Worm (Caenorhabditis elegans): ENCODE data around the gene nhl-3.
"Not testable (repeated sequence)": the region's sequence is repeated elsewhere in the genome, so short reads cannot be mapped to it uniquely, and the experiment has no call there.

The nhl-3 gene

ce11 chrII:601305-601704 lies 615 bp downstream of the nhl-3 start (continued):
- TF ChIP-seq nhr-20 (tag; optimal IDR thresholded peaks at IDR 0.05) (peak; percentile 29), tlp-1 (tag; optimal IDR thresholded peaks at IDR 0.05) (no peak), lin-14 (GFP tag; optimal IDR thresholded peaks at IDR 0.05) (peak; percentile 71), ceh-90 (tag; optimal IDR thresholded peaks at IDR 0.05) (no peak), lin-13 (GFP tag; optimal IDR thresholded peaks at IDR 0.05) (peak; percentile 38)

- TF ChIP-seq efl-1 (optimal IDR thresholded peaks at IDR 0.05) (no peak), efl-1 (GFP tag; optimal IDR thresholded peaks at IDR 0.05 in 1 of 2) (peak in 1 of 2 experiments; percentile 49), fos-1 (tag; optimal IDR thresholded peaks at IDR 0.05) (no peak)
Observed at ce11 chrII:596702-597101, 5.2 kb downstream of the nhl-3 start.

ce11 chrII:593221-593620 lies 8.7 kb downstream of the nhl-3 start, which contains the start of gene W08F4.1:
TSS of gene W08F4.1 (plus strand) at chrII:593521.
- not testable (repeated sequence) for TF ChIP-seq nhr-237, nhr-28, nhr-11 (tag; optimal IDR thresholded peaks at IDR 0.05)

ce11 chrII:591110-591509 lies 10.8 kb downstream of the nhl-3 start, which contains the start of gene W08F4.10:
TSS of gene W08F4.10 (minus strand) at chrII:591210.
- TF ChIP-seq grh-1 (GFP tag; IDR thresholded peaks at IDR 0.05) (no peak), efl-1 (optimal IDR thresholded peaks at IDR 0.05) (no peak), efl-1 (GFP tag; optimal IDR thresholded peaks at IDR 0.05 in 1 of 2) (peak in 1 of 2 experiments; percentile 13), zip-4 (GFP tag; optimal IDR thresholded peaks at IDR 0.05) (no peak)

ce11 chrII:587533-587932 lies 14.4 kb downstream of the nhl-3 start, which contains the start of gene fbxb-34:
TSS of gene fbxb-34 (plus strand) at chrII:587833.
- TF ChIP-seq F16B12.6 (tag; optimal IDR thresholded peaks at IDR 0.05), result no peak
- TF ChIP-seq fkh-4 (tag; optimal IDR thresholded peaks at IDR 0.05; ENCODE audit: borderline replicate concordance), result no peak
- no peak for TF ChIP-seq isw-1 (GFP tag; IDR thresholded peaks at IDR 0.05)
- no peak for TF ChIP-seq sptf-1 (tag; optimal IDR thresholded peaks at IDR 0.05)
- TF ChIP-seq elt-3 (tag; optimal IDR thresholded peaks at IDR 0.05), result no peak
- TF ChIP-seq ceh-88 (GFP tag; IDR thresholded peaks at IDR 0.05), result no peak
- no peak for TF ChIP-seq lin-13 (GFP tag; optimal IDR thresholded peaks at IDR 0.05)
- no peak for TF ChIP-seq snpc-4 (tag; optimal IDR thresholded peaks at IDR 0.05)
- no peak for TF ChIP-seq nhr-20 (tag; optimal IDR thresholded peaks at IDR 0.05)
- no peak for TF ChIP-seq hlh-17 (GFP tag; optimal IDR thresholded peaks at IDR 0.05; ENCODE audit: borderline replicate concordance)
- TF ChIP-seq blmp-1 (tag; optimal IDR thresholded peaks at IDR 0.05), result no peak
- TF ChIP-seq pax-3 (tag; optimal IDR thresholded peaks at IDR 0.05), result no peak
- TF ChIP-seq tbx-2 (tag; optimal IDR thresholded peaks at IDR 0.05), result no peak

- no peak for TF ChIP-seq nhr-12 (tag; optimal IDR thresholded peaks at IDR 0.05)
- no peak for TF ChIP-seq fos-1 (tag; optimal IDR thresholded peaks at IDR 0.05)
- no peak for TF ChIP-seq ces-1 (GFP tag; optimal IDR thresholded peaks at IDR 0.05)
- TF ChIP-seq nhr-11 (tag; optimal IDR thresholded peaks at IDR 0.05), result no peak
- no peak for TF ChIP-seq snu-23 (GFP tag; optimal IDR thresholded peaks at IDR 0.05)
- TF ChIP-seq nhr-20 (tag; optimal IDR thresholded peaks at IDR 0.05), result no peak
- no peak for TF ChIP-seq dpl-1 (GFP tag; optimal IDR thresholded peaks at IDR 0.05)
- TF ChIP-seq mef-2 (tag; optimal IDR thresholded peaks at IDR 0.05), result no peak
- TF ChIP-seq xbp-1 (tag; optimal IDR thresholded peaks at IDR 0.05), result no peak
- no peak for TF ChIP-seq vab-15 (tag; optimal IDR thresholded peaks at IDR 0.05)
- TF ChIP-seq ceh-82 (tag; optimal IDR thresholded peaks at IDR 0.05), result no peak
- no peak for TF ChIP-seq ceh-88 (GFP tag; IDR thresholded peaks at IDR 0.05)
- TF ChIP-seq ama-1 (optimal IDR thresholded peaks at IDR 0.05), result no peak
- no peak for TF ChIP-seq alr-1 (tag; optimal IDR thresholded peaks at IDR 0.05; ENCODE audit: borderline replicate concordance)
- no peak for TF ChIP-seq hpl-2 (GFP tag; optimal IDR thresholded peaks at IDR 0.05)
- TF ChIP-seq rnt-1 (tag; optimal IDR thresholded peaks at IDR 0.05), result no peak
- no peak for TF ChIP-seq hlh-17 (GFP tag; optimal IDR thresholded peaks at IDR 0.05; ENCODE audit: borderline replicate concordance)
Observed at ce11 chrII:584321-584848, 17.5 kb downstream of the nhl-3 start, which contains the start of the genes W08F4.12 and W08F4.13. TSS of gene W08F4.12 (minus strand) at chrII:584421. TSS of gene W08F4.13 (plus strand) at chrII:584798.
